Worm (Caenorhabditis elegans) whole organism, young adult: ENCODE data around the gene srw-40.

Experiments
- B0019.2 ChIP-seq: fragments of 200-800 bp; sonication (Bioruptor generic); conservative IDR thresholded peaks from 2 replicates; pipeline ENCODE4 v1.3.6; 2022; ENCODE audit warnings: missing genetic modification reagents, missing genetic modification characterization, missing compliant biosample characterization
- B0261.1 ChIP-seq: sonication (generic microtip); optimal IDR thresholded peaks from 2 replicates; lab custom pipeline; 2016; ENCODE audit warnings: mild to moderate bottlenecking, missing genetic modification characterization, moderate library complexity, missing compliant biosample characterization
- C17E4.6 ChIP-seq: fragments of 200-800 bp; sonication (Bioruptor generic); IDR thresholded peaks from 2 replicates; pipeline ENCODE4 v1.3.6; 2022; ENCODE audit warnings: missing genetic modification reagents, missing genetic modification characterization, missing compliant biosample characterization
- F10E7.11 ChIP-seq: sonication (generic microtip); optimal IDR thresholded peaks from 2 replicates; lab custom pipeline; 2017; ENCODE audit warnings: mild to moderate bottlenecking, missing genetic modification characterization, moderate library complexity, missing compliant biosample characterization
- F49E8.2 ChIP-seq: sonication (generic microtip); optimal IDR thresholded peaks from 3 replicates; lab custom pipeline; 2017; ENCODE audit warnings: missing genetic modification characterization, mild to moderate bottlenecking, missing compliant biosample characterization, antibody characterized with exemption, moderate library complexity; ENCODE audit not compliant: insufficient read depth
- F52B5.7 ChIP-seq: sonication (generic microtip); optimal IDR thresholded peaks from 2 replicates; lab custom pipeline; 2016; ENCODE audit warnings: mild to moderate bottlenecking, missing genetic modification characterization, missing compliant biosample characterization
- T26A5.8 ChIP-seq: sonication (generic microtip); optimal IDR thresholded peaks from 2 replicates; lab custom pipeline; 2016; ENCODE audit warnings: missing genetic modification characterization, missing compliant biosample characterization
- Y53G8AR.9 ChIP-seq: fragments of 200-800 bp; sonication (Bioruptor generic); conservative IDR thresholded peaks from 2 replicates; pipeline ENCODE4 v1.3.6; 2022; ENCODE audit warnings: missing genetic modification reagents, missing genetic modification characterization, missing compliant biosample characterization
- Y56A3A.18 ChIP-seq: fragments of 200-800 bp; sonication (Bioruptor generic); IDR thresholded peaks from 2 replicates; pipeline ENCODE4 v1.3.6; 2022; ENCODE audit warnings: missing genetic modification reagents, missing genetic modification characterization, missing compliant biosample characterization
- Y95B8A.8 ChIP-seq: fragments of 200-800 bp; sonication (Bioruptor generic); IDR thresholded peaks from 2 replicates; pipeline ENCODE4 v1.3.6; 2022; ENCODE audit warnings: missing genetic modification reagents, missing genetic modification characterization, missing compliant biosample characterization
- bed-1 ChIP-seq: fragments of 200-800 bp; sonication (Bioruptor generic); IDR thresholded peaks from 2 replicates; pipeline ENCODE4 v1.3.6; 2022; ENCODE audit warnings: missing genetic modification reagents, missing genetic modification characterization, missing compliant biosample characterization
- ccch-3 ChIP-seq: fragments of 200-800 bp; sonication (Bioruptor generic); optimal IDR thresholded peaks from 2 replicates; lab custom pipeline; 2018; ENCODE audit warnings: mild to moderate bottlenecking, missing genetic modification characterization, missing compliant biosample characterization
- egl-44 ChIP-seq: fragments of 200-800 bp; sonication (Bioruptor generic); IDR thresholded peaks from 2 replicates; pipeline ENCODE4 v1.3.6; 2022; ENCODE audit warnings: missing genetic modification reagents, missing genetic modification characterization, missing compliant biosample characterization
- him-1 ChIP-seq: sonication (generic microtip); optimal IDR thresholded peaks from 2 replicates; lab custom pipeline; 2016; ENCODE audit warnings: missing genotype, missing genetic modification reagents, missing genetic modification characterization, missing compliant biosample characterization
- hrde-1 ChIP-seq: sonication (generic microtip); optimal IDR thresholded peaks from 2 replicates; lab custom pipeline; 2016; ENCODE audit warnings: missing genetic modification characterization, mild to moderate bottlenecking, missing compliant biosample characterization, moderate library complexity, missing genotype, missing genetic modification reagents, borderline replicate concordance
- hsf-1 ChIP-seq: fragments of 200-800 bp; sonication (Bioruptor generic); IDR thresholded peaks from 2 replicates; pipeline ENCODE4 v1.3.6; 2022; ENCODE audit warnings: missing genetic modification reagents, missing genetic modification characterization, missing compliant biosample characterization
- lag-1 ChIP-seq: fragments of 200-800 bp; sonication (Bioruptor generic); IDR thresholded peaks from 2 replicates; pipeline ENCODE4 v1.3.6; 2022; ENCODE audit warnings: missing genetic modification reagents, missing genetic modification characterization, missing compliant biosample characterization
- lin-26 ChIP-seq: fragments of 200-800 bp; sonication (Bioruptor generic); IDR thresholded peaks from 2 replicates; pipeline ENCODE4 v1.3.6; 2022; ENCODE audit warnings: missing genetic modification reagents, missing genetic modification characterization, missing compliant biosample characterization
- lin-35 ChIP-seq, 3 experiments: fragments of 150-350 bp in 2 of 3; sonication (generic microtip) in 1 of 3; optimal IDR thresholded peaks; 2 replicates each; lab custom pipeline; 2014 to 2018; ENCODE audit warnings: missing biosample characterization in 3 of 3, missing genetic modification characterization in 3 of 3, missing genetic modification reagents in 3 of 3
- lin-40 ChIP-seq: sonication (generic microtip); optimal IDR thresholded peaks from 2 replicates; lab custom pipeline; 2016; ENCODE audit warnings: missing genetic modification characterization, mild to moderate bottlenecking, missing compliant biosample characterization, missing genotype, missing genetic modification reagents
- lin-54 ChIP-seq: fragments of 200-800 bp; sonication (Bioruptor generic); optimal IDR thresholded peaks from 2 replicates; lab custom pipeline; 2018; ENCODE audit warnings: mild to moderate bottlenecking, missing genetic modification characterization, missing compliant biosample characterization
- lsy-27 ChIP-seq: sonication (generic microtip); optimal IDR thresholded peaks from 2 replicates; lab custom pipeline; 2017; ENCODE audit warnings: missing genetic modification characterization, mild to moderate bottlenecking, missing compliant biosample characterization, antibody characterized with exemption, missing genotype, borderline replicate concordance; ENCODE audit not compliant: insufficient read depth
- madf-10 ChIP-seq: sonication (generic microtip); optimal IDR thresholded peaks from 2 replicates; lab custom pipeline; 2016; ENCODE audit warnings: mild to moderate bottlenecking, missing genetic modification characterization, missing compliant biosample characterization
- madf-6 ChIP-seq: fragments of 200-800 bp; sonication (Bioruptor generic); IDR thresholded peaks from 2 replicates; pipeline ENCODE4 v1.3.6; 2022; ENCODE audit warnings: missing genetic modification reagents, missing genetic modification characterization, missing compliant biosample characterization
- mcd-1 ChIP-seq: fragments of 200-800 bp; sonication (Bioruptor generic); IDR thresholded peaks from 2 replicates; pipeline ENCODE4 v1.3.6; 2022; ENCODE audit warnings: missing genetic modification reagents, missing genetic modification characterization, missing compliant biosample characterization
- mes-4 ChIP-seq: sonication (generic microtip); optimal IDR thresholded peaks from 2 replicates; lab custom pipeline; 2016; ENCODE audit warnings: missing genotype, missing genetic modification characterization, missing compliant biosample characterization
- mxl-1 ChIP-seq: sonication (generic microtip); optimal IDR thresholded peaks from 2 replicates; lab custom pipeline; 2016; ENCODE audit warnings: missing genetic modification characterization, missing compliant biosample characterization
- nhr-120 ChIP-seq: fragments of 200-800 bp; sonication (Bioruptor generic); IDR thresholded peaks from 2 replicates; pipeline ENCODE4 v1.3.6; 2022; ENCODE audit warnings: missing genetic modification characterization, missing compliant biosample characterization
- nhr-27 ChIP-seq: fragments of 200-800 bp; sonication (Bioruptor generic); optimal IDR thresholded peaks from 2 replicates; lab custom pipeline; 2018; ENCODE audit warnings: mild to moderate bottlenecking, missing genetic modification characterization, moderate library complexity, missing compliant biosample characterization
- nhr-80 ChIP-seq: sonication (generic microtip); optimal IDR thresholded peaks from 2 replicates; lab custom pipeline; 2016; ENCODE audit warnings: missing genetic modification characterization, missing compliant biosample characterization
- nhr-90 ChIP-seq: sonication (generic microtip); optimal IDR thresholded peaks from 2 replicates; lab custom pipeline; 2016; ENCODE audit warnings: missing genotype, mild to moderate bottlenecking, missing genetic modification characterization, missing compliant biosample characterization
- pha-4 ChIP-seq: fragments of 150-350 bp; sonication (generic microtip); optimal IDR thresholded peaks from 2 replicates; lab custom pipeline; 2014; ENCODE audit warnings: missing biosample characterization, missing genetic modification reagents, missing genetic modification characterization
- rcor-1 ChIP-seq: fragments of 200-800 bp; sonication (Bioruptor generic); IDR thresholded peaks from 2 replicates; pipeline ENCODE4 v1.3.6; 2022; ENCODE audit warnings: missing genetic modification reagents, missing genetic modification characterization, missing compliant biosample characterization
- sea-2 ChIP-seq: fragments of 200-800 bp; sonication (Bioruptor generic); IDR thresholded peaks from 2 replicates; pipeline ENCODE4 v1.3.6; 2022; ENCODE audit warnings: missing genetic modification characterization, missing compliant biosample characterization
- snpc-1.3 ChIP-seq: sonication (generic microtip); optimal IDR thresholded peaks from 2 replicates; lab custom pipeline; 2017; ENCODE audit warnings: missing genetic modification characterization, mild to moderate bottlenecking, missing compliant biosample characterization, antibody characterized with exemption, moderate library complexity, missing genotype, missing genetic modification reagents; ENCODE audit not compliant: insufficient read depth
- snpc-4 ChIP-seq, 5 experiments: fragments of 150-350 bp in 1 of 5; sonication (generic microtip) in 4 of 5; optimal IDR thresholded peaks; 2 replicates each; lab custom pipeline; 2014 to 2018; ENCODE audit warnings: missing genetic modification characterization in 5 of 5, missing biosample characterization in 3 of 5, antibody characterized with exemption in 2 of 5, mild to moderate bottlenecking in 2 of 5, missing compliant biosample characterization in 2 of 5, missing genotype in 2 of 5, moderate library complexity in 2 of 5, missing genetic modification reagents in 1 of 5
- sptf-2 ChIP-seq: fragments of 200-800 bp; sonication (Bioruptor generic); optimal IDR thresholded peaks from 2 replicates; lab custom pipeline; 2018; ENCODE audit warnings: mild to moderate bottlenecking, missing genetic modification characterization, missing compliant biosample characterization
- unc-130 ChIP-seq: sonication (generic microtip); optimal IDR thresholded peaks from 2 replicates; lab custom pipeline; 2016; ENCODE audit warnings: missing genetic modification reagents, missing genetic modification characterization, missing compliant biosample characterization
- zfh-2 ChIP-seq: fragments of 200-800 bp; sonication (Bioruptor generic); conservative IDR thresholded peaks from 2 replicates; pipeline ENCODE4 v1.3.6; 2022; ENCODE audit warnings: missing genetic modification reagents, missing genetic modification characterization, missing compliant biosample characterization
- zim-3 ChIP-seq: sonication (generic microtip); optimal IDR thresholded peaks from 2 replicates; lab custom pipeline; 2017; ENCODE audit warnings: mild to moderate bottlenecking, missing genetic modification characterization, moderate library complexity, missing compliant biosample characterization
- ztf-25 ChIP-seq: fragments of 200-800 bp; sonication (Bioruptor generic); IDR thresholded peaks from 2 replicates; pipeline ENCODE4 v1.3.6; 2022; ENCODE audit warnings: missing genetic modification reagents, missing genetic modification characterization, missing compliant biosample characterization

srw-40 gene

DNA sequence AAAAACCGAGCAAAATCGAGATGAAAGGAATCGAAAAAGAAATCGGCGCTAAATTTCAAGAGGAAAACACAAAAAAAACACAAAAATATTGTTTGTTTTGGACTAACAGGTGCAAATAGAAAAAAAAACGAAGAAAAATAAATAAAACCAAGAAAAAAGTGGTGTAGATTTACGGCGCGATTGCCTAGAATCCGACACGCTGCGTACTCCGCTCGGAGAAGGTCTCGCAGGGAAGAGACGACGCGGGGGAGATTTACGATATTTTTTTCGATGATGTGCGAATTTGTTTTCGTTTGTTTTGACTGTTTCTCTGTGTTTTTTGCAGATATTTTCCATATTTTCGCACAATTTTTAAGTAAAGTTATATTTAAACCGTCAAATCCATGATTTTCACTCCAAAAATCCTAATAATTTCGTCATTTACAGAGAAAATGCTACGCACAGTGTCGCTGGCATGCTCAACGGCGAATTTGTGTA lies 16.6 kb downstream of the srw-40 start, which contains the start of gene sco-1 (continued):
- TF ChIP-seq lin-40 (peak; percentile 93), C17E4.6 (GFP tag; lab: Robert Waterston, UW) (0 out of 2 replicates have a peak, but pooled peaks have one; percentile 58), unc-130 (peak; percentile 77), mxl-1 (tag; lab: Kevin White, UChicago) (no peak), lin-35 (GFP tag; optimal IDR thresholded peaks at IDR 0.05; lab: Kevin White, UChicago) (peak; percentile 19 to 88 (median 28)), B0019.2 (GFP tag; lab: Robert Waterston, UW) (peak; percentile 99)
- TF ChIP-seq, all 124 proteins: peak for 80

DNA sequence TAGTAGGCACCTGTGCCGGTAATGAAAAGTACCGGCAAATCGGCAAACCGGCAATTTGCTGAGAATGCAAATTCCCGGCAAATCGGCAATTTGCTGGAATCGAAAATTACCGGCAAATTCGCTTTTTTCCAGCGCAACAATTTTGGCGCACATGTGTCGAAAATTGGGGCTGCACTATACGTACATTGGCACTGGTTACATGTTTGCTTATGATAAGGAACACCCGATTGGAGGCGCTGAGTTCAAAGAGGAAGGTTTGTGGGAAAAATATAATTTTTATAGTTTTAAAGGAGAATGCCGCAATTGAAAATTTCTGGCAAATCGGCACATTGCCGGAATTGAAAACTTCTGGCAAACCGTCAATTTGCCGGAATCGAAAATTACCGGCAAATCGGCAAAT lies 18.7 kb downstream of the srw-40 start:
- TF ChIP-seq mes-4 (tag; lab: Kevin White, UChicago) = no peak
- peak; percentile 35 for TF ChIP-seq nhr-80 (tag; lab: Kevin White, UChicago)
- 0 out of 2 replicates have a peak, but pooled peaks have one; percentile 41 for TF ChIP-seq Y95B8A.8
- no peak for TF ChIP-seq madf-6 (GFP tag; lab: Robert Waterston, UW)

DNA sequence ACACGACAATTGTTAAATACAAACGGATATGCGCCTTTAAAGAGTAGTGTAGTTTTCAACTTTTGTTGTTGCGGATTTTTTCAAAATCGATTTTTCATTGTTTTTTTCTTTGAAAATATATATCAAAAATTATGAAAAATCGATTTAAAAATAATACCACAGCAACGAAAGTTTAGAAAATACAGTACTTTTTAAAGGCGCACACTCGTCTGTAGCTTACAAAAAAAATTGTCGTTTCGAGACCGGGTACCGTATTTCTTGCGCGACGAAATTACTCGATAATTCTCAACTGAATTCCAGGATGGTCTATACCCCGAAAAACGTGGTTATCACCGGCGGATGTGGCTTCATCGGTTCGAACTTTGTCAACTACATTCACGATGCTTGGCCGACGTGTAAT lies 21.1 kb downstream of the srw-40 start, which contains the start of gene rml-4:
TSS of gene rml-4 (plus strand) at position 301 of the 400 bp plus-strand sequence.
- no peak for TF ChIP-seq B0261.1 (tag; lab: Kevin White, UChicago)
- TF ChIP-seq lin-54 (GFP tag; lab: Kevin White, UChicago) = no peak
- no peak for TF ChIP-seq nhr-27 (tag; lab: Kevin White, UChicago)
- TF ChIP-seq snpc-4 (GFP tag; optimal IDR thresholded peaks at IDR 0.05; lab: Kevin White, UChicago) = no peak
- TF ChIP-seq snpc-4 (tag; optimal IDR thresholded peaks at IDR 0.05; lab: Kevin White, UChicago) = no peak
- no peak for TF ChIP-seq nhr-120
- no peak for TF ChIP-seq lag-1 (GFP tag; lab: Robert Waterston, UW)
- TF ChIP-seq rcor-1 (GFP tag; lab: Robert Waterston, UW) = no peak
- no peak for TF ChIP-seq mcd-1 (GFP tag; lab: Robert Waterston, UW)
- no peak for TF ChIP-seq madf-10
- no peak for TF ChIP-seq zfh-2 (GFP tag; lab: Robert Waterston, UW)
- TF ChIP-seq nhr-90 (tag; lab: Kevin White, UChicago) = no peak
- TF ChIP-seq hrde-1 = no peak
- TF ChIP-seq Y56A3A.18 = no peak
- TF ChIP-seq sea-2 = no peak
- no peak for TF ChIP-seq F49E8.2 (tag; lab: Kevin White, UChicago)
- no peak for TF ChIP-seq Y53G8AR.9 (GFP tag; lab: Robert Waterston, UW)
- no peak for TF ChIP-seq ztf-25

ce11 chrII:4294189-4294588 lies 21.7 kb downstream of the srw-40 start:
- TF ChIP-seq ccch-3 (no peak), egl-44 (GFP tag; lab: Robert Waterston, UW) (no peak), bed-1 (no peak), lag-1 (GFP tag; lab: Robert Waterston, UW) (no peak), him-1 (tag; lab: Kevin White, UChicago) (no peak), pha-4 (tag; lab: Kevin White, UChicago) (no peak), zim-3 (no peak), T26A5.8 (tag; lab: Kevin White, UChicago) (no peak), snpc-1.3 (tag; lab: Kevin White, UChicago) (no peak), F10E7.11 (tag; lab: Kevin White, UChicago) (no peak), Y56A3A.18 (no peak), sptf-2 (GFP tag; lab: Kevin White, UChicago) (no peak), F52B5.7 (tag; lab: Kevin White, UChicago) (no peak), lin-26 (GFP tag; lab: Robert Waterston, UW) (no peak), lsy-27 (no peak), lin-35 (GFP tag; optimal IDR thresholded peaks at IDR 0.05; lab: Kevin White, UChicago) (no peak), hsf-1 (GFP tag; lab: Robert Waterston, UW) (no peak)
